Fruit fly (Drosophila melanogaster): ENCODE measurements around the gene eIF2Bepsilon.

eIF2Bepsilon gene

DNA sequence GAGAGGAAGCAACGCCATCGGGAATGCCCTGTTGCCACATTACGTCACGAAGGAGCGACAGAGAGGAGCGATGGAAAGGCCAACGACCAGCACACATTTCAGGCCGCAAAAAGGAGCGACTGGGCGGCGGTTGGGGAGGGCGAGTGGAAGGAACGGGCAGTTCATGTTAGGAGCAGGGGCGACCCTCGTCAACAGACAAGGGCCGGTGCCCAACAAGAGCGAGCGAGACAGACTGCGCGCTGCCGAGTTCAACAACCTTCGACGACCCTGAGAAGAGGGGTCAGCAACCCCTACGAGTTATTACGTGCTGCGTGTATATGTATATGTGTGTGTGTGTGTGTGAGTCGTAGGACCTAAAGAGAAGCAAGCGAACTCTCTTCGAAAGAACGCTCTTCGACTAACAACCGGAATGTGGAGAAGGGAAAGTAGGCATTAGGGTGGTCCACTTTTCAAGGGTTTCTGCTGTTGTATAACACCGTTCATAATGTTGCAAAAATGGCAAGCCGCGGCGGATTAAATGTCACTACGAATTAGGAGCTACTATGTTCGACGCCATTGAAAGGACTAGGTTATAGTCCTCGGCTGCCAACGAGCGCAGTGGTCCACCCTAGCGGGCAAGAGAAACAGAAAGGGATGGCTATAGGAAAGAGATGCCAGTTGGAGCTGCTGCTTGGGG lies 28.9 kb upstream of the eIF2Bepsilon start:
- no peak for TF ChIP-seq N (GFP tag; optimal IDR thresholded peaks at IDR 0.05)
- TF ChIP-seq Rel (GFP tag; optimal IDR thresholded peaks at IDR 0.05), result peak; percentile 96
- TF ChIP-seq Rel (tag; optimal IDR thresholded peaks at IDR 0.05), result peak; percentile 89
- TF ChIP-seq tai (GFP tag; optimal IDR thresholded peaks at IDR 0.05), result peak; percentile 88
- TF ChIP-seq foxo (GFP tag; optimal IDR thresholded peaks at IDR 0.05), result peak; percentile 94 to 99
- no peak for TF ChIP-seq Hr78 (GFP tag; optimal IDR thresholded peaks at IDR 0.05)
- peak; percentile 57 for TF ChIP-seq GATAd (GFP tag; optimal IDR thresholded peaks at IDR 0.05)
- no peak for TF ChIP-seq Dfd (GFP tag; optimal IDR thresholded peaks at IDR 0.05)
- peak; percentile 88 for TF ChIP-seq Jra (GFP tag; optimal IDR thresholded peaks at IDR 0.05)
- TF ChIP-seq Mio (GFP tag; optimal IDR thresholded peaks at IDR 0.05), result peak; percentile 91
- no peak for TF ChIP-seq Dif (GFP tag; optimal IDR thresholded peaks at IDR 0.05; ENCODE audit: partially characterized antibody)
- peak; percentile 97 for TF ChIP-seq dmrt93B (GFP tag; optimal IDR thresholded peaks at IDR 0.05)
- no peak for TF ChIP-seq CrebA (GFP tag; optimal IDR thresholded peaks at IDR 0.05; ENCODE audit: borderline replicate concordance)
- TF ChIP-seq dsf (GFP tag; optimal IDR thresholded peaks at IDR 0.05; ENCODE audit: borderline replicate concordance), result peak; percentile 92
- peak; percentile 97 for TF ChIP-seq Hnf4 (GFP tag; optimal IDR thresholded peaks at IDR 0.05)
- peak; percentile 98 for TF ChIP-seq HLH106 (tag; optimal IDR thresholded peaks at IDR 0.05)
- TF ChIP-seq sage (GFP tag; optimal IDR thresholded peaks at IDR 0.05), result peak; percentile 96
- TF ChIP-seq Hr83 (GFP tag; optimal IDR thresholded peaks at IDR 0.05; ENCODE audit: poor library complexity, severe bottlenecking), result peak; percentile 77
- no peak for TF ChIP-seq Myc (optimal IDR thresholded peaks at IDR 0.05)
- TF ChIP-seq sv (GFP tag; optimal IDR thresholded peaks at IDR 0.05), result peak; percentile 89
- peak; percentile 94 for TF ChIP-seq CG9705 (GFP tag; optimal IDR thresholded peaks at IDR 0.05)
- TF ChIP-seq brk (GFP tag; optimal IDR thresholded peaks at IDR 0.05), result peak; percentile 84
- no peak for TF ChIP-seq Abd-B (GFP tag; optimal IDR thresholded peaks at IDR 0.05)
- no peak for TF ChIP-seq usp (GFP tag; optimal IDR thresholded peaks at IDR 0.05)
- TF ChIP-seq pan (optimal IDR thresholded peaks at IDR 0.05), result no peak
- TF ChIP-seq jim (GFP tag; optimal IDR thresholded peaks at IDR 0.05), result no peak
- TF ChIP-seq dl (GFP tag; optimal IDR thresholded peaks at IDR 0.05; ENCODE audit: insufficient read depth in 1 of 2, partially characterized antibody in 2 of 2), result no peak
- no peak for TF ChIP-seq Vsx2 (GFP tag; optimal IDR thresholded peaks at IDR 0.05; ENCODE audit: partially characterized antibody)
- TF ChIP-seq h (GFP tag; optimal IDR thresholded peaks at IDR 0.05), result peak; percentile 99
- TF ChIP-seq OdsH (GFP tag; optimal IDR thresholded peaks at IDR 0.05), result peak; percentile 97
- no peak for TF ChIP-seq lola (GFP tag; optimal IDR thresholded peaks at IDR 0.05)
- peak; percentile 99 for TF ChIP-seq fru (GFP tag; optimal IDR thresholded peaks at IDR 0.05)
- peak; percentile 99 for TF ChIP-seq br (GFP tag; optimal IDR thresholded peaks at IDR 0.05)
- TF ChIP-seq Sp1 (GFP tag; optimal IDR thresholded peaks at IDR 0.05), result peak; percentile 99
- peak; percentile 97 for TF ChIP-seq CG32264 (GFP tag; optimal IDR thresholded peaks at IDR 0.05)
- peak; percentile 98 for TF ChIP-seq rgr (GFP tag; optimal IDR thresholded peaks at IDR 0.05)
- peak; percentile 96 for TF ChIP-seq woc (GFP tag; optimal IDR thresholded peaks at IDR 0.05)
- peak; percentile 95 for TF ChIP-seq psq (GFP tag; optimal IDR thresholded peaks at IDR 0.05)
- TF ChIP-seq ey (GFP tag; optimal IDR thresholded peaks at IDR 0.05), result peak; percentile 99

dm6 chrX:1950311-1950710 lies 27.6 kb upstream of the eIF2Bepsilon start:
- TF ChIP-seq HLH106 (tag; optimal IDR thresholded peaks at IDR 0.05) (peak; percentile 22), h (GFP tag; optimal IDR thresholded peaks at IDR 0.05) (peak; percentile 84), Sp1 (GFP tag; optimal IDR thresholded peaks at IDR 0.05) (no peak), CG9705 (GFP tag; optimal IDR thresholded peaks at IDR 0.05) (no peak), Rel (GFP tag; optimal IDR thresholded peaks at IDR 0.05) (no peak), Rel (tag; optimal IDR thresholded peaks at IDR 0.05) (peak; percentile 57), jim (GFP tag; optimal IDR thresholded peaks at IDR 0.05) (no peak), tai (GFP tag; optimal IDR thresholded peaks at IDR 0.05) (peak; percentile 58), foxo (GFP tag; optimal IDR thresholded peaks at IDR 0.05) (peak in 1 of 2 experiments; percentile 0)

Measured in whole organism, wandering third instar larva.